Fruit fly (Drosophila melanogaster): ENCODE measurements around the gene CG34039.

DNA sequence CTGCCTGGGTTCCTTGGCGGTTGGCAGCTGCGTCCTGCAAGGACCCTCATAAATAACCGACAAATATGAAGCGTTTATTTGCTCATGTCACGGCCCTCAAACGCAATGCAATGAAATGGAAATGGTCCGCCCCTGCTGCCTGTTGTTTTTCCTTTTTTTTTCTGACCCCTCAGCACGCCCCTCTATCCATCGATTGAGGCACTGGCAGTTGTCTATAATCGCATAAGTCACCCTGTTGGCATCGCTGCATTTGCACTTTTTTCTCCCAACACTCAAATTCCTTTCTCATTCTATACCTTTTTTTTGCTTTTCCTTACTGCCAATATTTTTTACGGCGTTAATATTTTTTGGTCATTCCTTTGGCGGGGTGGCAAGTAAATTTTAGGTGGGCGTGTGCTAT, 32.4 kb downstream of the CG34039 start:
- TF ChIP-seq usp (GFP tag; optimal IDR thresholded peaks at IDR 0.05): no peak
- TF ChIP-seq CG8478 (optimal IDR thresholded peaks at IDR 0.05): no peak
- TF ChIP-seq pan (optimal IDR thresholded peaks at IDR 0.05): no peak
- TF ChIP-seq EcR (GFP tag; optimal IDR thresholded peaks at IDR 0.05): no peak
- TF ChIP-seq psq (optimal IDR thresholded peaks at IDR 0.05): no peak
- no peak for TF ChIP-seq Dll (optimal IDR thresholded peaks at IDR 0.05)
